Worm (Caenorhabditis elegans) whole organism, early embryonic: ENCODE results near the gene Y104H12D.2.

Source experiments
- B0310.2 ChIP-seq: sonication (generic microtip); optimal IDR thresholded peaks from 2 replicates; lab custom pipeline; 2016; ENCODE audit warnings: mild to moderate bottlenecking, missing genetic modification characterization, missing compliant biosample characterization
- F13C5.2 ChIP-seq: sonication (generic microtip); optimal IDR thresholded peaks from 2 replicates; lab custom pipeline; 2017; ENCODE audit warnings: mild to moderate bottlenecking, missing genetic modification characterization, inconsistent platforms, missing compliant biosample characterization
- aly-1 ChIP-seq: sonication (generic microtip); optimal IDR thresholded peaks from 2 replicates; lab custom pipeline; 2016; ENCODE audit warnings: missing genetic modification characterization, missing compliant biosample characterization
- ama-1 ChIP-seq: fragments of 150-350 bp; optimal IDR thresholded peaks from 2 replicates; lab custom pipeline; 2014
- ceh-13 ChIP-seq: fragments of 200-800 bp; sonication (Bioruptor generic); optimal IDR thresholded peaks from 2 replicates; lab custom pipeline; 2018; ENCODE audit warnings: mild to moderate bottlenecking, missing genetic modification characterization, missing compliant biosample characterization
- ceh-36 ChIP-seq: sonication (generic microtip); optimal IDR thresholded peaks from 2 replicates; lab custom pipeline; 2016; ENCODE audit warnings: missing genetic modification characterization, inconsistent platforms, missing compliant biosample characterization
- ets-7 ChIP-seq: sonication (generic microtip); optimal IDR thresholded peaks from 2 replicates; lab custom pipeline; 2016; ENCODE audit warnings: missing genotype, missing genetic modification characterization, missing compliant biosample characterization
- flt-1 ChIP-seq: fragments of 200-800 bp; sonication (Bioruptor generic); IDR thresholded peaks from 2 replicates; pipeline ENCODE4 v1.3.6; 2022; ENCODE audit warnings: missing genetic modification characterization, missing compliant biosample characterization
- hmbx-1 ChIP-seq: sonication (generic microtip); optimal IDR thresholded peaks from 2 replicates; lab custom pipeline; 2016; ENCODE audit warnings: mild to moderate bottlenecking, missing genetic modification characterization, missing compliant biosample characterization
- hmg-4 ChIP-seq: fragments of 200-800 bp; sonication (Bioruptor generic); optimal IDR thresholded peaks from 2 replicates; lab custom pipeline; 2018; ENCODE audit warnings: mild to moderate bottlenecking, missing genetic modification characterization, missing compliant biosample characterization
- hnd-1 ChIP-seq: sonication (generic microtip); optimal IDR thresholded peaks from 2 replicates; lab custom pipeline; 2016; ENCODE audit warnings: missing genetic modification characterization, missing compliant biosample characterization
- pes-1 ChIP-seq: fragments of 200-800 bp; sonication (Bioruptor generic); IDR thresholded peaks from 2 replicates; pipeline ENCODE4 v1.3.6; 2022; ENCODE audit warnings: missing genetic modification reagents, missing genetic modification characterization, missing compliant biosample characterization
- scrt-1 ChIP-seq: fragments of 200-800 bp; sonication (Bioruptor generic); IDR thresholded peaks from 2 replicates; pipeline ENCODE4 v1.3.6; 2022; ENCODE audit warnings: missing genetic modification characterization, missing compliant biosample characterization
- sea-1 ChIP-seq: fragments of 200-800 bp; sonication (Bioruptor generic); conservative IDR thresholded peaks from 2 replicates; pipeline ENCODE4 v1.3.6; 2022; ENCODE audit warnings: missing genetic modification characterization, missing compliant biosample characterization
- tbx-11 ChIP-seq: fragments of 200-800 bp; sonication (Bioruptor generic); IDR thresholded peaks from 2 replicates; pipeline ENCODE4 v1.3.6; 2022; ENCODE audit warnings: missing genetic modification characterization, missing compliant biosample characterization
- tbx-37 ChIP-seq: fragments of 200-800 bp; sonication (Bioruptor generic); conservative IDR thresholded peaks from 2 replicates; pipeline ENCODE4 v1.3.6; 2022; ENCODE audit warnings: missing genetic modification reagents, missing genetic modification characterization, missing compliant biosample characterization
- tra-4 ChIP-seq: sonication (generic microtip); optimal IDR thresholded peaks from 2 replicates; lab custom pipeline; 2017; ENCODE audit warnings: missing genetic modification characterization, missing compliant biosample characterization

Y104H12D.2 gene

ce11 chrIV:1192765-1193164 lies 14.9 kb downstream of the Y104H12D.2 start, which contains the start of gene spl-3:
TSS of gene spl-3 (plus strand) at chrIV:1193065.
- no peak for TF ChIP-seq hmg-4 (GFP tag; lab: Kevin White, UChicago)
- TF ChIP-seq ets-7: no peak
- TF ChIP-seq B0310.2 (tag; lab: Kevin White, UChicago): no peak

- TF ChIP-seq ama-1 (no peak), ets-7 (no peak), hnd-1 (tag; lab: Kevin White, UChicago) (no peak)
Measured at ce11 chrIV:1199501-1199900, 21.7 kb downstream of the Y104H12D.2 start.

- TF ChIP-seq flt-1 (no peak), tra-4 (tag; lab: Kevin White, UChicago) (no peak), aly-1 (tag; lab: Kevin White, UChicago) (no peak), ets-7 (no peak), scrt-1 (no peak), tbx-37 (GFP tag; lab: Robert Waterston, UW) (no peak), hmg-4 (GFP tag; lab: Kevin White, UChicago) (no peak), tbx-11 (GFP tag; lab: Robert Waterston, UW) (no peak), ceh-13 (GFP tag; lab: Kevin White, UChicago) (no peak), F13C5.2 (tag; lab: Kevin White, UChicago) (no peak), hnd-1 (tag; lab: Kevin White, UChicago) (no peak), pes-1 (GFP tag; lab: Robert Waterston, UW) (no peak), ama-1 (no peak), hmbx-1 (tag; lab: Kevin White, UChicago) (no peak), ceh-36 (tag; lab: Kevin White, UChicago) (no peak), sea-1 (GFP tag; lab: Robert Waterston, UW) (no peak), B0310.2 (tag; lab: Kevin White, UChicago) (no peak)
Measured at ce11 chrIV:1204870-1205269, 27.0 kb downstream of the Y104H12D.2 start, which contains the start of gene dsl-2. TSS of gene dsl-2 (minus strand) at chrIV:1204970.

- TF ChIP-seq ets-7: no peak
- no peak for TF ChIP-seq hmg-4 (GFP tag; lab: Kevin White, UChicago)
- TF ChIP-seq hnd-1 (tag; lab: Kevin White, UChicago): no peak
- TF ChIP-seq tbx-37 (GFP tag; lab: Robert Waterston, UW): no peak
- TF ChIP-seq sea-1 (GFP tag; lab: Robert Waterston, UW): no peak
- no peak for TF ChIP-seq ama-1
- no peak for TF ChIP-seq pes-1 (GFP tag; lab: Robert Waterston, UW)
- TF ChIP-seq flt-1: no peak
Measured at ce11 chrIV:1207980-1208379, 30.2 kb downstream of the Y104H12D.2 start, which contains the start of gene dsl-1. TSS of gene dsl-1 (minus strand) at chrIV:1208080.

- no peak for TF ChIP-seq scrt-1
- TF ChIP-seq F13C5.2 (tag; lab: Kevin White, UChicago): no peak
- TF ChIP-seq pes-1 (GFP tag; lab: Robert Waterston, UW): no peak
- no peak for TF ChIP-seq hmbx-1 (tag; lab: Kevin White, UChicago)
- no peak for TF ChIP-seq hnd-1 (tag; lab: Kevin White, UChicago)
Measured at ce11 chrIV:1209320-1209719, 31.5 kb downstream of the Y104H12D.2 start.

ce11 chrIV:1209813-1210212 lies 32.0 kb downstream of the Y104H12D.2 start:
- TF ChIP-seq sea-1 (GFP tag; lab: Robert Waterston, UW) (no peak), ama-1 (no peak), pes-1 (GFP tag; lab: Robert Waterston, UW) (no peak), hmbx-1 (tag; lab: Kevin White, UChicago) (no peak), flt-1 (no peak), ets-7 (no peak), hnd-1 (tag; lab: Kevin White, UChicago) (no peak), tra-4 (tag; lab: Kevin White, UChicago) (no peak), scrt-1 (no peak), ceh-13 (GFP tag; lab: Kevin White, UChicago) (no peak), aly-1 (tag; lab: Kevin White, UChicago) (no peak), F13C5.2 (tag; lab: Kevin White, UChicago) (no peak), ceh-36 (tag; lab: Kevin White, UChicago) (no peak), hmg-4 (GFP tag; lab: Kevin White, UChicago) (no peak), B0310.2 (tag; lab: Kevin White, UChicago) (no peak), tbx-37 (GFP tag; lab: Robert Waterston, UW) (no peak), tbx-11 (GFP tag; lab: Robert Waterston, UW) (no peak)

ce11 chrIV:1211902-1212301 lies 34.1 kb downstream of the Y104H12D.2 start:
- no peak for TF ChIP-seq ceh-13 (GFP tag; lab: Kevin White, UChicago)
- no peak for TF ChIP-seq hmg-4 (GFP tag; lab: Kevin White, UChicago)
- no peak for TF ChIP-seq tbx-11 (GFP tag; lab: Robert Waterston, UW)
- TF ChIP-seq hmbx-1 (tag; lab: Kevin White, UChicago): no peak
- TF ChIP-seq sea-1 (GFP tag; lab: Robert Waterston, UW): no peak

ce11 chrIV:1212357-1212756 lies 34.5 kb downstream of the Y104H12D.2 start:
- no peak for TF ChIP-seq tra-4 (tag; lab: Kevin White, UChicago)
- no peak for TF ChIP-seq hmg-4 (GFP tag; lab: Kevin White, UChicago)
- TF ChIP-seq hnd-1 (tag; lab: Kevin White, UChicago): no peak
- no peak for TF ChIP-seq tbx-11 (GFP tag; lab: Robert Waterston, UW)
- no peak for TF ChIP-seq pes-1 (GFP tag; lab: Robert Waterston, UW)
- TF ChIP-seq scrt-1: no peak
- TF ChIP-seq ets-7: no peak
- TF ChIP-seq ceh-13 (GFP tag; lab: Kevin White, UChicago): no peak
- TF ChIP-seq aly-1 (tag; lab: Kevin White, UChicago): no peak
- no peak for TF ChIP-seq ama-1
- TF ChIP-seq F13C5.2 (tag; lab: Kevin White, UChicago): no peak
- TF ChIP-seq ceh-36 (tag; lab: Kevin White, UChicago): no peak
- no peak for TF ChIP-seq sea-1 (GFP tag; lab: Robert Waterston, UW)
